Worm (Caenorhabditis elegans) whole organism, L2 larva: Measurements from ENCODE around the gene F53B1.3.

Source experiments
- C34F6.9 ChIP-seq: fragments of 150-350 bp; optimal IDR thresholded peaks from 2 replicates; lab custom pipeline; 2014; ENCODE audit warnings: missing biosample characterization, missing genetic modification characterization
- F13H6.1 ChIP-seq: sonication (generic microtip); optimal IDR thresholded peaks from 2 replicates; lab custom pipeline; 2016; ENCODE audit warnings: missing genetic modification characterization, missing compliant biosample characterization
- R02D3.7 ChIP-seq: fragments of 150-350 bp; optimal IDR thresholded peaks from 2 replicates; lab custom pipeline; 2014; ENCODE audit warnings: missing biosample characterization, missing genetic modification characterization
- Y55F3AM.14 ChIP-seq: fragments of 200-800 bp; sonication (Bioruptor generic); optimal IDR thresholded peaks from 2 replicates; lab custom pipeline; 2018; ENCODE audit warnings: mild to moderate bottlenecking, missing genetic modification characterization, missing compliant biosample characterization
- ZK546.5 ChIP-seq: sonication (generic microtip); optimal IDR thresholded peaks from 2 replicates; lab custom pipeline; 2017; ENCODE audit warnings: missing biosample characterization, missing genetic modification characterization
- aly-2 ChIP-seq: fragments of 150-350 bp; optimal IDR thresholded peaks from 2 replicates; lab custom pipeline; 2014; ENCODE audit warnings: missing biosample characterization, missing genetic modification characterization
- ama-1 ChIP-seq: fragments of 150-350 bp; optimal IDR thresholded peaks from 2 replicates; lab custom pipeline; 2018; ENCODE audit warnings: inconsistent platforms
- ceh-82 ChIP-seq: fragments of 150-350 bp; optimal IDR thresholded peaks from 2 replicates; lab custom pipeline; 2014; ENCODE audit warnings: missing biosample characterization, missing genetic modification characterization
- crh-2 ChIP-seq: sonication (generic microtip); optimal IDR thresholded peaks from 2 replicates; lab custom pipeline; 2017; ENCODE audit warnings: missing biosample characterization, missing genetic modification characterization
- dmd-4 ChIP-seq: sonication (generic microtip); optimal IDR thresholded peaks from 2 replicates; lab custom pipeline; 2017; ENCODE audit warnings: missing biosample characterization, missing genetic modification characterization
- egl-27 ChIP-seq: sonication (generic microtip); optimal IDR thresholded peaks from 3 replicates; lab custom pipeline; 2017; ENCODE audit warnings: missing biosample characterization, missing genetic modification reagents, missing genetic modification characterization
- elt-3 ChIP-seq: sonication (generic microtip); optimal IDR thresholded peaks from 2 replicates; lab custom pipeline; 2017; ENCODE audit warnings: missing biosample characterization, missing genetic modification characterization
- lin-13 ChIP-seq: fragments of 150-350 bp; optimal IDR thresholded peaks from 2 replicates; lab custom pipeline; 2014; ENCODE audit warnings: missing biosample characterization, missing genetic modification reagents, missing genetic modification characterization
- lin-39 ChIP-seq: fragments of 150-350 bp; optimal IDR thresholded peaks from 2 replicates; lab custom pipeline; 2014; ENCODE audit warnings: missing biosample characterization, missing genetic modification reagents, missing genetic modification characterization
- lsy-2 ChIP-seq, 2 experiments: fragments of 150-350 bp in 1 of 2; sonication (generic microtip) in 1 of 2; optimal IDR thresholded peaks; 2 replicates each; lab custom pipeline; 2014 to 2017; ENCODE audit warnings: missing biosample characterization in 2 of 2, missing genetic modification characterization in 2 of 2
- mbf-1 ChIP-seq: sonication (generic microtip); optimal IDR thresholded peaks from 2 replicates; lab custom pipeline; 2017; ENCODE audit warnings: missing biosample characterization, missing genetic modification characterization
- mdl-1 ChIP-seq, 2 experiments: fragments of 150-350 bp in 1 of 2; sonication (generic microtip) in 1 of 2; optimal IDR thresholded peaks; 2 replicates each; lab custom pipeline; 2017; ENCODE audit warnings: missing biosample characterization in 2 of 2, missing genetic modification characterization in 2 of 2
- nhr-10 ChIP-seq: sonication (generic microtip); optimal IDR thresholded peaks from 2 replicates; lab custom pipeline; 2017; ENCODE audit warnings: missing biosample characterization, missing genetic modification characterization
- nhr-11 ChIP-seq: fragments of 150-350 bp; optimal IDR thresholded peaks from 2 replicates; lab custom pipeline; 2014; ENCODE audit warnings: missing biosample characterization, missing genetic modification characterization
- nhr-12 ChIP-seq: fragments of 150-350 bp; optimal IDR thresholded peaks from 2 replicates; lab custom pipeline; 2014; ENCODE audit warnings: missing biosample characterization, missing genetic modification characterization
- nhr-129 ChIP-seq: fragments of 150-350 bp; optimal IDR thresholded peaks from 2 replicates; lab custom pipeline; 2014; ENCODE audit warnings: missing biosample characterization, missing genetic modification characterization
- nhr-21 ChIP-seq: fragments of 150-350 bp; optimal IDR thresholded peaks from 2 replicates; lab custom pipeline; 2014; ENCODE audit warnings: missing biosample characterization, missing genetic modification characterization
- nhr-237 ChIP-seq: fragments of 150-350 bp; optimal IDR thresholded peaks from 2 replicates; lab custom pipeline; 2014; ENCODE audit warnings: missing biosample characterization, missing genetic modification characterization
- nhr-25 ChIP-seq: fragments of 150-350 bp; sonication (generic microtip); optimal IDR thresholded peaks from 3 replicates; lab custom pipeline; 2014; ENCODE audit warnings: missing biosample characterization, missing genetic modification characterization
- nhr-6 ChIP-seq: fragments of 150-350 bp; optimal IDR thresholded peaks from 2 replicates; lab custom pipeline; 2014; ENCODE audit warnings: missing biosample characterization, missing genetic modification characterization
- peb-1 ChIP-seq: fragments of 150-350 bp; optimal IDR thresholded peaks from 2 replicates; lab custom pipeline; 2014; ENCODE audit warnings: missing biosample characterization, missing genetic modification characterization
- sem-4 ChIP-seq: fragments of 150-350 bp; optimal IDR thresholded peaks from 2 replicates; lab custom pipeline; 2014; ENCODE audit warnings: missing biosample characterization, missing genetic modification reagents, missing genetic modification characterization
- skn-1 ChIP-seq: sonication (generic microtip); optimal IDR thresholded peaks from 2 replicates; lab custom pipeline; 2017; ENCODE audit warnings: missing biosample characterization, missing genetic modification characterization
- sma-3 ChIP-seq: sonication (generic microtip); optimal IDR thresholded peaks from 2 replicates; lab custom pipeline; 2016; ENCODE audit warnings: missing genetic modification reagents, missing genetic modification characterization, missing compliant biosample characterization
- sma-9 ChIP-seq, 2 experiments: fragments of 150-350 bp in 1 of 2; sonication (generic microtip) in 1 of 2; optimal IDR thresholded peaks; 2 replicates each; lab custom pipeline; 2014 to 2016; ENCODE audit warnings: missing genetic modification characterization in 2 of 2, mild to moderate bottlenecking in 1 of 2, missing biosample characterization in 1 of 2, missing compliant biosample characterization in 1 of 2, missing genetic modification reagents in 1 of 2, moderate library complexity in 1 of 2
- unc-55 ChIP-seq: fragments of 150-350 bp; sonication (generic microtip); optimal IDR thresholded peaks from 3 replicates; lab custom pipeline; 2014; ENCODE audit warnings: missing biosample characterization, missing genetic modification reagents, missing genetic modification characterization
- unc-62 ChIP-seq: fragments of 150-350 bp; optimal IDR thresholded peaks from 2 replicates; lab custom pipeline; 2014; ENCODE audit warnings: missing biosample characterization, missing genetic modification reagents, missing genetic modification characterization
- zag-1 ChIP-seq: fragments of 150-350 bp; optimal IDR thresholded peaks from 2 replicates; lab custom pipeline; 2014; ENCODE audit warnings: missing biosample characterization, missing genetic modification characterization
- ztf-1 ChIP-seq: fragments of 200-800 bp; sonication (Bioruptor generic); conservative IDR thresholded peaks from 2 replicates; pipeline ENCODE4 v1.3.6; 2022; ENCODE audit warnings: missing genetic modification characterization, missing compliant biosample characterization
- ztf-11 ChIP-seq: sonication (generic microtip); optimal IDR thresholded peaks from 2 replicates; lab custom pipeline; 2017; ENCODE audit warnings: missing biosample characterization, missing genetic modification characterization
- ztf-4 ChIP-seq: fragments of 150-350 bp; optimal IDR thresholded peaks from 2 replicates; lab custom pipeline; 2014; ENCODE audit warnings: missing biosample characterization, missing genetic modification characterization

The F53B1.3 gene

ce11 chrX:2116304-2116867, 11.0 kb downstream of the F53B1.3 start:
- TF ChIP-seq ama-1 (lab: Kevin White, UChicago) (no peak), aly-2 (tag; lab: Kevin White, UChicago) (no peak), Y55F3AM.14 (GFP tag; lab: Kevin White, UChicago) (no peak), nhr-11 (no peak), skn-1 (no peak), nhr-10 (tag; lab: Kevin White, UChicago) (no peak), ztf-11 (tag; lab: Kevin White, UChicago) (no peak), ZK546.5 (tag; lab: Kevin White, UChicago) (no peak), mdl-1 (tag; optimal IDR thresholded peaks at IDR 0.05; lab: Kevin White, UChicago) (peak in 1 of 2 experiments; percentile 12), nhr-25 (tag; lab: Kevin White, UChicago) (peak; percentile 31), sma-9 (GFP tag; optimal IDR thresholded peaks at IDR 0.05; lab: Kevin White, UChicago) (no peak), sma-9 (tag; optimal IDR thresholded peaks at IDR 0.05; lab: Kevin White, UChicago) (no peak), sem-4 (tag; lab: Kevin White, UChicago) (peak; percentile 23), nhr-12 (tag; lab: Kevin White, UChicago) (no peak), nhr-237 (no peak), unc-55 (GFP tag; lab: Kevin White, UChicago) (no peak), mbf-1 (tag; lab: Kevin White, UChicago) (no peak), nhr-21 (peak; percentile 64), elt-3 (tag; lab: Kevin White, UChicago) (no peak), C34F6.9 (tag; lab: Kevin White, UChicago) (no peak), R02D3.7 (tag; lab: Kevin White, UChicago) (no peak), lsy-2 (tag; optimal IDR thresholded peaks at IDR 0.05; lab: Kevin White, UChicago) (no peak), crh-2 (no peak), ztf-4 (no peak), ceh-82 (tag; lab: Kevin White, UChicago) (no peak), lin-13 (no peak), unc-62 (GFP tag; lab: Kevin White, UChicago) (no peak)

- TF ChIP-seq aly-2 (tag; lab: Kevin White, UChicago): no peak
- TF ChIP-seq peb-1 (tag; lab: Kevin White, UChicago): no peak
- TF ChIP-seq ztf-1: no peak
- no peak for TF ChIP-seq nhr-12 (tag; lab: Kevin White, UChicago)
- no peak for TF ChIP-seq egl-27 (tag; lab: Kevin White, UChicago)
- no peak for TF ChIP-seq nhr-129
- no peak for TF ChIP-seq elt-3 (tag; lab: Kevin White, UChicago)
- no peak for TF ChIP-seq ztf-11 (tag; lab: Kevin White, UChicago)
- TF ChIP-seq sma-3 (GFP tag; lab: Kevin White, UChicago): no peak
Measured at ce11 chrX:2118162-2118561, 12.8 kb downstream of the F53B1.3 start, which contains the start of gene swip-10. swip-10 (minus strand) TSS chrX:2118262.

ce11 chrX:2120961-2121360, 15.6 kb downstream of the F53B1.3 start, which contains the start of gene gpa-5:
gpa-5 (minus strand) TSS chrX:2121061.
- no peak for TF ChIP-seq nhr-21
- TF ChIP-seq nhr-6 (tag; lab: Kevin White, UChicago): no peak
- no peak for TF ChIP-seq dmd-4 (tag; lab: Kevin White, UChicago)
- no peak for TF ChIP-seq zag-1 (tag; lab: Kevin White, UChicago)
- no peak for TF ChIP-seq unc-62 (GFP tag; lab: Kevin White, UChicago)
- no peak for TF ChIP-seq ama-1 (lab: Kevin White, UChicago)
- no peak for TF ChIP-seq lin-39 (tag; lab: Kevin White, UChicago)
- no peak for TF ChIP-seq sem-4 (tag; lab: Kevin White, UChicago)
- no peak for TF ChIP-seq F13H6.1 (tag; lab: Kevin White, UChicago)

DNA sequence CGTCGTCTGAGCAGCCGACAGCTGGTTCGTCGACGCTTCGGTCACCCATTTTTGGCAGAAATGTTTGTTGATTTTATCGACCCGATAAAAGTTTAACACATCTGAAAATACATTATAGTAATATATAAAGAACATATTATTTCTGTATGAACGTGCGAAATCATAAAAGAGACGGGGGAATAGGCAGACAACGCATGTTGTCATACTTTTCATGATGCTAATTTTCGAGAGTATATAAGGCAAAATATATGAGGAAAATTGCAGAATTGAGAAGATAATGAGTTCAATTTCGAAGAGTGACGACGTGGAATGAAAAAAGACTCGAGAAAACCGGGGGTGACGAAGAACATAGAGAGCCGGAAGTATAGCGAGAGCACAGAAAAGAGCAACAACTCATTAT, 24.7 kb downstream of the F53B1.3 start, which contains the start of gene F53B1.8:
Gene F53B1.8, minus strand, starts transcription at position 101 of the 400 bp plus-strand sequence.
- TF ChIP-seq Y55F3AM.14 (GFP tag; lab: Kevin White, UChicago): no peak
